Fruit fly (Drosophila melanogaster) whole organism, prepupa: Measurements from ENCODE around the gene Cby.

Experiments used
- CG10631 ChIP-seq: fragments of 200-800 bp; sonication (Bioruptor generic); optimal IDR thresholded peaks from 2 replicates; lab custom pipeline; 2016; ENCODE audit warnings: missing biosample characterization, missing genetic modification characterization
- CG10669 ChIP-seq: fragments of 200-800 bp; sonication (Bioruptor generic); optimal IDR thresholded peaks from 3 replicates; lab custom pipeline; 2018; ENCODE audit warnings: missing biosample characterization, mild to moderate bottlenecking, missing genetic modification characterization, moderate library complexity
- CG11294 ChIP-seq: fragments of 200-800 bp; sonication (Bioruptor generic); IDR thresholded peaks from 2 replicates; pipeline ENCODE4 v1.3.6; 2022; ENCODE audit warnings: missing biosample characterization, missing genetic modification characterization
- CG11762 ChIP-seq: fragments of 200-800 bp; sonication (Bioruptor generic); optimal IDR thresholded peaks from 3 replicates; lab custom pipeline; 2016; ENCODE audit warnings: missing biosample characterization, missing genetic modification characterization; ENCODE audit not compliant: insufficient read depth
- CG11902 ChIP-seq: fragments of 200-800 bp; sonication (Bioruptor generic); optimal IDR thresholded peaks from 3 replicates; lab custom pipeline; 2016; ENCODE audit warnings: missing biosample characterization, missing genetic modification characterization
- CG15336 ChIP-seq: fragments of 200-800 bp; sonication (Bioruptor generic); IDR thresholded peaks from 2 replicates; pipeline ENCODE4 v1.3.6; 2022; ENCODE audit warnings: missing biosample characterization, missing genetic modification characterization
- CG1621 ChIP-seq: fragments of 200-800 bp; sonication (Bioruptor generic); optimal IDR thresholded peaks from 3 replicates; lab custom pipeline; 2018; ENCODE audit warnings: missing biosample characterization, mild to moderate bottlenecking, missing genetic modification characterization
- CG3032 ChIP-seq: fragments of 200-800 bp; optimal IDR thresholded peaks from 2 replicates; lab custom pipeline; 2019; ENCODE audit warnings: missing biosample characterization, mild to moderate bottlenecking, missing genetic modification characterization, moderate library complexity
- CG31627 ChIP-seq: fragments of 200-800 bp; sonication (Bioruptor generic); optimal IDR thresholded peaks from 3 replicates; lab custom pipeline; 2016; ENCODE audit warnings: missing biosample characterization, missing genetic modification characterization
- CG32006 ChIP-seq: fragments of 200-800 bp; sonication (Bioruptor generic); optimal IDR thresholded peaks from 3 replicates; lab custom pipeline; 2017; ENCODE audit warnings: missing biosample characterization, mild to moderate bottlenecking, missing genetic modification characterization
- CG34406 ChIP-seq: fragments of 200-800 bp; sonication (Bioruptor generic); optimal IDR thresholded peaks from 3 replicates; lab custom pipeline; 2016; ENCODE audit warnings: missing biosample characterization, missing genetic modification characterization
- CG3919 ChIP-seq: fragments of 200-800 bp; sonication (Bioruptor generic); optimal IDR thresholded peaks from 3 replicates; lab custom pipeline; 2016; ENCODE audit warnings: missing biosample characterization, missing genetic modification characterization
- CG4318 ChIP-seq: fragments of 200-800 bp; sonication (Bioruptor generic); optimal IDR thresholded peaks from 3 replicates; lab custom pipeline; 2017; ENCODE audit warnings: missing biosample characterization, mild to moderate bottlenecking, missing genetic modification characterization
- CG6276 ChIP-seq: fragments of 200-800 bp; sonication (Bioruptor generic); optimal IDR thresholded peaks from 2 replicates; lab custom pipeline; 2017; ENCODE audit warnings: missing biosample characterization, mild to moderate bottlenecking, missing genetic modification characterization
- CG6792 ChIP-seq: fragments of 200-800 bp; sonication (Bioruptor generic); optimal IDR thresholded peaks from 3 replicates; lab custom pipeline; 2016; ENCODE audit warnings: missing biosample characterization, missing genetic modification characterization
- CG6808 ChIP-seq: fragments of 200-800 bp; sonication (Bioruptor generic); optimal IDR thresholded peaks from 3 replicates; lab custom pipeline; 2017; ENCODE audit warnings: missing biosample characterization, missing genetic modification characterization, mild to moderate bottlenecking, moderate library complexity, missing genetic modification reagents
- CG7368 ChIP-seq: fragments of 200-800 bp; sonication (Bioruptor generic); optimal IDR thresholded peaks from 3 replicates; lab custom pipeline; 2016; ENCODE audit warnings: missing biosample characterization, missing genetic modification characterization
- CG8119 ChIP-seq: fragments of 200-800 bp; sonication (Bioruptor generic); IDR thresholded peaks from 3 replicates; pipeline ENCODE4 v1.3.6; 2022; ENCODE audit warnings: missing biosample characterization, missing genetic modification characterization
- CG8319 ChIP-seq: fragments of 200-800 bp; sonication (Bioruptor generic); optimal IDR thresholded peaks from 3 replicates; lab custom pipeline; 2016; ENCODE audit warnings: missing biosample characterization, missing genetic modification characterization
- CG8632 ChIP-seq: fragments of 200-800 bp; sonication (Bioruptor generic); optimal IDR thresholded peaks from 3 replicates; lab custom pipeline; 2016; ENCODE audit warnings: missing biosample characterization, missing genetic modification characterization
- CG9139 ChIP-seq: fragments of 200-800 bp; sonication (Bioruptor generic); optimal IDR thresholded peaks from 3 replicates; lab custom pipeline; 2017; ENCODE audit warnings: missing biosample characterization, mild to moderate bottlenecking, missing genetic modification characterization
- Eip78C ChIP-seq: fragments of 200-800 bp; sonication (Bioruptor generic); peaks from one replicate; lab custom pipeline; 2016; ENCODE audit warnings: missing biosample characterization, missing genetic modification characterization
- Eip93F ChIP-seq: fragments of 200-800 bp; sonication (Bioruptor generic); optimal IDR thresholded peaks from 2 replicates; lab custom pipeline; 2016; ENCODE audit warnings: missing biosample characterization, mild to moderate bottlenecking, missing genetic modification characterization
- Ets21C ChIP-seq: fragments of 200-800 bp; sonication (Bioruptor generic); optimal IDR thresholded peaks from 3 replicates; lab custom pipeline; 2016; ENCODE audit warnings: missing biosample characterization, missing genetic modification characterization
- Gug ChIP-seq: fragments of 200-800 bp; sonication (Bioruptor generic); IDR thresholded peaks from 2 replicates; pipeline ENCODE4 v1.3.6; 2022; ENCODE audit warnings: missing biosample characterization, missing genetic modification characterization
- Hr39 ChIP-seq: fragments of 200-800 bp; sonication (Bioruptor generic); optimal IDR thresholded peaks from 2 replicates; lab custom pipeline; 2016; ENCODE audit warnings: missing biosample characterization, missing genetic modification characterization
- Met ChIP-seq: fragments of 200-800 bp; sonication (Bioruptor generic); optimal IDR thresholded peaks from 3 replicates; lab custom pipeline; 2016; ENCODE audit warnings: missing biosample characterization, missing genetic modification characterization
- OdsH ChIP-seq: fragments of 200-800 bp; sonication (Bioruptor generic); optimal IDR thresholded peaks from 3 replicates; lab custom pipeline; 2016; ENCODE audit warnings: missing biosample characterization, missing genetic modification characterization
- Smox ChIP-seq: fragments of 200-800 bp; sonication (Bioruptor generic); optimal IDR thresholded peaks from 3 replicates; lab custom pipeline; 2016; ENCODE audit warnings: missing biosample characterization, missing genetic modification characterization
- Sox102F ChIP-seq: fragments of 200-800 bp; sonication (Bioruptor generic); optimal IDR thresholded peaks from 2 replicates; lab custom pipeline; 2016; ENCODE audit warnings: missing biosample characterization, mild to moderate bottlenecking, missing genetic modification characterization
- Sox15 ChIP-seq: fragments of 200-800 bp; sonication (Bioruptor generic); optimal IDR thresholded peaks from 3 replicates; lab custom pipeline; 2016; ENCODE audit warnings: missing biosample characterization, missing genetic modification characterization
- achi ChIP-seq: fragments of 200-800 bp; sonication (Bioruptor generic); optimal IDR thresholded peaks from 3 replicates; lab custom pipeline; 2016; ENCODE audit warnings: missing biosample characterization, missing genetic modification characterization
- acj6 ChIP-seq: fragments of 200-800 bp; sonication (Bioruptor generic); optimal IDR thresholded peaks from 3 replicates; lab custom pipeline; 2016; ENCODE audit warnings: missing biosample characterization, missing genetic modification characterization
- cyc ChIP-seq: fragments of 200-800 bp; sonication (Bioruptor generic); optimal IDR thresholded peaks from 3 replicates; lab custom pipeline; 2016; ENCODE audit warnings: missing biosample characterization, missing genetic modification characterization
- dac ChIP-seq: fragments of 200-800 bp; sonication (Bioruptor generic); optimal IDR thresholded peaks from 2 replicates; lab custom pipeline; 2017; ENCODE audit warnings: missing biosample characterization, mild to moderate bottlenecking, missing genetic modification characterization
- dsx ChIP-seq: fragments of 200-800 bp; optimal IDR thresholded peaks from 3 replicates; lab custom pipeline; 2019; ENCODE audit warnings: missing biosample characterization, mild to moderate bottlenecking, missing genetic modification characterization, moderate library complexity; ENCODE audit not compliant: poor library complexity, severe bottlenecking
- eg ChIP-seq: fragments of 200-800 bp; sonication (Bioruptor generic); IDR thresholded peaks from 3 replicates; pipeline ENCODE4 v1.3.6; 2022; ENCODE audit warnings: missing biosample characterization, missing genetic modification characterization
- esn ChIP-seq: fragments of 200-800 bp; sonication (Bioruptor generic); optimal IDR thresholded peaks from 2 replicates; lab custom pipeline; 2016; ENCODE audit warnings: missing biosample characterization, mild to moderate bottlenecking, missing genetic modification characterization, moderate library complexity
- fd59A ChIP-seq: fragments of 200-800 bp; sonication (Bioruptor generic); optimal IDR thresholded peaks from 2 replicates; lab custom pipeline; 2017; ENCODE audit warnings: missing biosample characterization, mild to moderate bottlenecking, missing genetic modification characterization, missing genetic modification reagents
- fd85E ChIP-seq: fragments of 200-800 bp; sonication (Bioruptor generic); optimal IDR thresholded peaks from 3 replicates; lab custom pipeline; 2016; ENCODE audit warnings: missing biosample characterization, missing genetic modification characterization
- fkh ChIP-seq: fragments of 200-800 bp; sonication (Bioruptor generic); optimal IDR thresholded peaks from 3 replicates; lab custom pipeline; 2017; ENCODE audit warnings: missing biosample characterization, mild to moderate bottlenecking, missing genetic modification characterization, moderate library complexity
- net ChIP-seq: fragments of 200-800 bp; sonication (Bioruptor generic); optimal IDR thresholded peaks from 3 replicates; lab custom pipeline; 2016; ENCODE audit warnings: missing biosample characterization, missing genetic modification characterization
- pdm3 ChIP-seq: fragments of 200-800 bp; sonication (Bioruptor generic); optimal IDR thresholded peaks from 3 replicates; lab custom pipeline; 2016; ENCODE audit warnings: missing biosample characterization, missing genetic modification characterization
- salr ChIP-seq, 2 experiments: fragments of 200-800 bp; sonication (Bioruptor generic); optimal IDR thresholded peaks; 3 replicates each; lab custom pipeline; 2016 to 2018; ENCODE audit warnings: missing biosample characterization in 2 of 2, missing genetic modification characterization in 2 of 2, mild to moderate bottlenecking in 1 of 2
- ss ChIP-seq, 2 experiments: fragments of 200-800 bp; sonication (Bioruptor generic); optimal IDR thresholded peaks; 2 replicates in 1 of 2; 3 replicates in 1 of 2; lab custom pipeline; 2017 to 2018; ENCODE audit warnings: mild to moderate bottlenecking in 2 of 2, missing biosample characterization in 2 of 2, missing genetic modification characterization in 2 of 2, moderate library complexity in 1 of 2
- svp ChIP-seq: fragments of 200-800 bp; sonication (Bioruptor generic); peaks from one replicate; lab custom pipeline; 2016; ENCODE audit warnings: missing biosample characterization, missing genetic modification characterization
- topi ChIP-seq: fragments of 200-800 bp; sonication (Bioruptor generic); optimal IDR thresholded peaks from 3 replicates; lab custom pipeline; 2016; ENCODE audit warnings: missing biosample characterization, missing genetic modification characterization
- vri ChIP-seq: fragments of 200-800 bp; sonication (Bioruptor generic); optimal IDR thresholded peaks from 3 replicates; lab custom pipeline; 2016; ENCODE audit warnings: missing biosample characterization, mild to moderate bottlenecking, missing genetic modification characterization

Gene Cby

dm6 chr3R:21825140-21825539 is 42.7 kb upstream of the Cby start:
- peak; percentile 57 for TF ChIP-seq Eip78C (GFP tag; lab: Kevin White, UChicago)
- no peak for TF ChIP-seq CG10631 (GFP tag; lab: Kevin White, UChicago)
- TF ChIP-seq fkh (GFP tag; lab: Kevin White, UChicago), result peak; percentile 54
- TF ChIP-seq, all 60 proteins: peak for 2

- TF ChIP-seq CG6808 (GFP tag; lab: Kevin White, UChicago) (peak; percentile 66), CG3919 (GFP tag; lab: Kevin White, UChicago) (peak; percentile 45), Eip78C (GFP tag; lab: Kevin White, UChicago) (peak; percentile 87), Eip93F (GFP tag; lab: Kevin White, UChicago) (no peak), CG11902 (GFP tag; lab: Kevin White, UChicago) (no peak), CG31627 (GFP tag; lab: Kevin White, UChicago) (no peak), CG9139 (GFP tag; lab: Kevin White, UChicago) (no peak), salr (GFP tag; optimal IDR thresholded peaks at IDR 0.05; lab: Kevin White, UChicago) (peak in 1 of 2 experiments; percentile 24), fkh (GFP tag; lab: Kevin White, UChicago) (no peak), cyc (GFP tag; lab: Kevin White, UChicago) (no peak), dac (GFP tag; lab: Kevin White, UChicago) (no peak), Smox (GFP tag; lab: Kevin White, UChicago) (peak; percentile 4), vri (GFP tag; lab: Kevin White, UChicago) (no peak), CG11762 (GFP tag; lab: Kevin White, UChicago) (no peak), topi (GFP tag; lab: Kevin White, UChicago) (peak; percentile 17), Ets21C (no peak), OdsH (GFP tag; lab: Kevin White, UChicago) (peak; percentile 37), net (peak; percentile 14), CG8119 (GFP tag; lab: Robert Waterston, UW) (no peak), CG8319 (no peak), CG3032 (tag; lab: Kevin White, UChicago) (peak; percentile 50), CG6792 (peak; percentile 8), CG10669 (GFP tag; lab: Kevin White, UChicago) (peak; percentile 53), CG7368 (peak; percentile 21), eg (GFP tag; lab: Robert Waterston, UW) (no peak), ss (GFP tag; optimal IDR thresholded peaks at IDR 0.05; lab: Kevin White, UChicago) (peak; percentile 9 to 67), CG8632 (peak; percentile 48), Sox15 (GFP tag; lab: Kevin White, UChicago) (no peak), CG34406 (peak; percentile 35), fd85E (GFP tag; lab: Kevin White, UChicago) (no peak), CG4318 (GFP tag; lab: Kevin White, UChicago) (no peak), CG10631 (GFP tag; lab: Kevin White, UChicago) (peak; percentile 36), Sox102F (GFP tag; lab: Kevin White, UChicago) (no peak), CG15336 (GFP tag; lab: Robert Waterston, UW) (no peak), CG6276 (GFP tag; lab: Kevin White, UChicago) (no peak), Hr39 (no peak), esn (GFP tag; lab: Kevin White, UChicago) (peak; percentile 29), CG1621 (tag; lab: Kevin White, UChicago) (no peak), CG32006 (GFP tag; lab: Kevin White, UChicago) (peak; percentile 7), pdm3 (GFP tag; lab: Kevin White, UChicago) (peak; percentile 39), fd59A (peak; percentile 60), achi (GFP tag; lab: Kevin White, UChicago) (peak; percentile 9), svp (GFP tag; lab: Kevin White, UChicago) (peak; percentile 64), Gug (GFP tag; lab: Robert Waterston, UW) (no peak), CG11294 (GFP tag; lab: Robert Waterston, UW) (no peak), dsx (GFP tag; lab: Kevin White, UChicago) (peak; percentile 25), acj6 (peak; percentile 54), Met (peak; percentile 35)
Observed at dm6 chr3R:21825775-21826558, 41.8 kb upstream of the Cby start.
